Worm (Caenorhabditis elegans): ENCODE data around the gene Y71H2AM.12.

The Y71H2AM.12 gene

DNA sequence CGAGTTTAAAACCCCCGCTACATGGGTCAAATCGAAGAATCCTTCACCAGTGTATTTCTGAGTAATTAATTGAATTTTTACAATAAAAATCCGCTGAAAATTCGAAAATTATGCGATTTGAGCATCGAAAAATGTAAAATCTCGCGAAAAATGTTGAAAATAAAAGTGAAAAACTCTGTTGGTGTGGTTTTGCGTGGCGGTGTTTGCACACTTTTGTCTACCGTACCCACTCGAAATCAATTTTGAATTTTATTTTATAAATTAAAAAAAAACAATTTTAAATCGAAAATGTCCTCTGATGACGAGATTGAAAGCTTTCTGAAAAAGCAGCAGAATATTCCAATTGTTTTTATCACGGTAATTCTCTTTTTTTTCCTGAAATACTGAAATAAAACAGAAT lies 46.9 kb upstream of the Y71H2AM.12 start, which contains the start of gene Y71H2AM.6 (continued):
- TF ChIP-seq sptf-1 (tag; optimal IDR thresholded peaks at IDR 0.05) (no peak), ztf-4 (tag; optimal IDR thresholded peaks at IDR 0.05) (no peak), nhr-84 (tag; optimal IDR thresholded peaks at IDR 0.05) (no peak), C16A3.4 (tag; optimal IDR thresholded peaks at IDR 0.05) (peak; percentile 44)

DNA sequence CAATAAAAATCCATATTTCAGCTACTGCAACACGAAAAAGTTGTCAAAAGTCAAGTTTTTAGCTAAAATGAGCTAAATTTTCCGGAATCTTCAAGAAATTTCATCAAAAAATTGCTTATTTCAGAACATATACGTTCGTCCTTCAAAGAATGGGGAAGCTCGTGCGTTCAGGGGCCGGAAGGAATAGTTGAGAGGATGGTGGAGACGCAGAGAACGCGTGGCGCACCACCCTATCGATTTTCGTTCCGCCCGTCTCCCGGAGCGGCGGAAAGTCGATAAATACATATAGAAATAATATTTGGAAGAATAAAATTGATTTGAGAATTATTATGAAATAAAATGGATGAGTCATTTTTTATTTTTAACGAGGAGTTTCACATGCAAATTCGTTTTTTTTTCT lies 46.4 kb upstream of the Y71H2AM.12 start:
- TF ChIP-seq fkh-4 (tag; optimal IDR thresholded peaks at IDR 0.05; ENCODE audit: borderline replicate concordance), result no peak
- TF ChIP-seq F16B12.6 (tag; optimal IDR thresholded peaks at IDR 0.05), result peak; percentile 12

DNA sequence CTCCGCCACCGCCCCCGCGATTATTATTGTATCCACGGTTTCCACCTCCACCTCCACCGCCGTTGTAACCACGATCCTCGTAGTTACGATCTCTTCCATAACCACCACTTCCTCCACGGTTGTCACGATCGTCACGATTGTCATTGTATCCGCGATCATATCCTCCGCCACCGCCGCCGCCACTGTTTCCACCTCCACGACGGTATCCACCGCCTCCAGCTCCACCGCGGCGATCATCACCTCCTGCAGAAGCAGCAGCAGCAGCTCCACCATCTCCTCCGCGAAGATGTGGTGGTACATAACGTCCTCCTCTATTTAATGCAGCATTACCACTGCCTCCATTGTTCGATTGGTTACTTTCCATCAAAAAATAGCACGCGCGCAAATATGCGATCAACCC lies 44.8 kb upstream of the Y71H2AM.12 start, which contains the start of gene laf-1:
laf-1 (minus strand) TSS at position 399 of the 400 bp plus-strand sequence.
- TF ChIP-seq nhr-77 (tag; optimal IDR thresholded peaks at IDR 0.05), result no peak
- TF ChIP-seq ama-1 (optimal IDR thresholded peaks at IDR 0.05), result no peak
- no peak for TF ChIP-seq Y116A8C.19 (tag; optimal IDR thresholded peaks at IDR 0.05; ENCODE audit: borderline replicate concordance)
- TF ChIP-seq lin-39 (tag; optimal IDR thresholded peaks at IDR 0.05), result no peak
- TF ChIP-seq unc-130 (tag; optimal IDR thresholded peaks at IDR 0.05), result no peak
- no peak for TF ChIP-seq snu-23 (GFP tag; optimal IDR thresholded peaks at IDR 0.05)
- no peak for TF ChIP-seq elt-3 (tag; optimal IDR thresholded peaks at IDR 0.05)
- TF ChIP-seq nhr-237 (tag; optimal IDR thresholded peaks at IDR 0.05), result no peak
- no peak for TF ChIP-seq sox-4 (tag; optimal IDR thresholded peaks at IDR 0.05)

DNA sequence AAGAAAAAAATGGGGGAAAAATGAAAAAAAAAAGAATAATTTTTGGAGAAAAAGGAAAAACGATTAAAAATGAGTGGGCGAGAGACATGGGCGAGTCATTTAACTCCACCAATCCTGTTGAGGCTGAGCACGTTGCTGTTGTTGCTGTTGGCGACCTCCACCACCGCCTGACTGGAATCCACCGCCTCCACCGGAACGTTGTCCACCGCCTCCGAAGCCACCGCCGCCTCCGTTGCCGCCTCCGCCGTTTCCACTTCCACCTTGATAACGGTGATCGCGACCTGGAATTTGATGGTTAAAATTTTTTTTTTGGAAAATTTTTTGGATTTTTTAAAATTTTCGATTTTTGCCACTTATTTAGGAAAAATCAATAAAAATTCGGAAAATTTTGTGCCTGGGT lies 36.9 kb upstream of the Y71H2AM.12 start:
- TF ChIP-seq fkh-4 (tag; optimal IDR thresholded peaks at IDR 0.05; ENCODE audit: borderline replicate concordance) (no peak), ceh-90 (tag; optimal IDR thresholded peaks at IDR 0.05) (no peak), nhr-28 (tag; optimal IDR thresholded peaks at IDR 0.05) (no peak), skn-1 (tag; optimal IDR thresholded peaks at IDR 0.05) (no peak), nhr-20 (tag; optimal IDR thresholded peaks at IDR 0.05) (no peak)

DNA sequence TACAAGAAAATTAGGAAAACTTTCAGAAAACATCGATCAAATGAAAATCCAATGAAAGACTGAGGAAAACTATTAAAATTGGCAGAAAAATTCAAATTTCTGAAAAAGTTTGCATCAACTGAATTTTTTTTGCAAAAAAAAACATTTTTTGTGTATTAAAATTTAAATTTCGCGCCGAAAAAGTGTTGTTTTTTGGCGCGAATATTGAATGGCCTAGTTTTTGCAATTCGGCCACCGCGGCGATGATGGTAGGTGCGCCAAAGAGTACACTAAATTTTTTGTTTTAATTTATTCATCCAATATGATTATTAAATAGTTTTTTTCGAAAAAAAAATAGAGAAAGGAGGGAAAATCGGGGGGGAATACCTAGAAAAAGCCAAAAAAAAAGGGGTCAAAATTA lies 35.2 kb upstream of the Y71H2AM.12 start:
- TF ChIP-seq efl-1 (optimal IDR thresholded peaks at IDR 0.05), result peak; percentile 3 to 75
- TF ChIP-seq efl-1 (GFP tag; optimal IDR thresholded peaks at IDR 0.05 in 1 of 2), result peak; percentile 64 to 97
- peak in 1 of 2 experiments; percentile 33 for TF ChIP-seq lin-35 (GFP tag; optimal IDR thresholded peaks at IDR 0.05)
- no peak for TF ChIP-seq F16B12.6 (tag; optimal IDR thresholded peaks at IDR 0.05)
- no peak for TF ChIP-seq ztf-4 (tag; optimal IDR thresholded peaks at IDR 0.05)
- peak in 2 of 3 experiments; percentile 51 to 61 for TF ChIP-seq dpl-1 (GFP tag; optimal IDR thresholded peaks at IDR 0.05)

DNA sequence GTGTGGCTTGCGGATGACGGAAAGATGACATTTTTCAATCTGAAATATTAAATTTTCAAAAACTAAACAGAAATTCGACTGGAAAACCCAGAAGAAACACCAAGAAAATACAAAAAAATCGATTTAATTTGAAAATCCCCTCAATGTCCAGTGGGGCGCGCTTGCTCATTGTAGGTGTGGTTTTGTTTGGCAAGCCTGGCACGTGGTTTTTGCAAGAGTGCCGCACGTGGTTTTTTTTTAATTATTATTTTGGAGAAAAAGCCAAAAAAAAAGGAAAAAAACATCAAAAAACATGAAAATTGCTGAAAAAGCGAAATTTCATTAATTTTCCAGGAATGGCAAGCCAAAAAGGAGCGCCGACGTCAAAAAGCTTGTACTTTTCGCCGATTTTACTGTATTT lies 34.7 kb upstream of the Y71H2AM.12 start, which contains the start of gene swsn-3:
swsn-3 (minus strand) TSS at position 45 of the 400 bp plus-strand sequence.
- TF ChIP-seq ceh-8 (GFP tag; optimal IDR thresholded peaks at IDR 0.05), result peak; percentile 83
- TF ChIP-seq snu-23 (GFP tag; optimal IDR thresholded peaks at IDR 0.05), result peak; percentile 89
- no peak for TF ChIP-seq lir-3 (tag; optimal IDR thresholded peaks at IDR 0.05; ENCODE audit: poor library complexity)
- TF ChIP-seq fos-1 (tag; optimal IDR thresholded peaks at IDR 0.05), result peak; percentile 59
- TF ChIP-seq nhr-19 (GFP tag; conservative IDR thresholded peaks at IDR 0.05), result peak; percentile 85
- no peak for TF ChIP-seq ceh-63 (GFP tag; optimal IDR thresholded peaks at IDR 0.05)
- no peak for TF ChIP-seq unc-62 (GFP tag; optimal IDR thresholded peaks at IDR 0.05)
- no peak for TF ChIP-seq mef-2 (tag; optimal IDR thresholded peaks at IDR 0.05)
- TF ChIP-seq unc-98 (GFP tag; IDR thresholded peaks at IDR 0.05), result peak; percentile 40; the same call in 1 of the 2 replicates
- no peak for TF ChIP-seq pag-3 (tag; optimal IDR thresholded peaks at IDR 0.05; ENCODE audit: borderline replicate concordance, insufficient read depth)
- no peak for TF ChIP-seq ces-1 (GFP tag; optimal IDR thresholded peaks at IDR 0.05)
- TF ChIP-seq blmp-1 (tag; optimal IDR thresholded peaks at IDR 0.05), result peak; percentile 77
- TF ChIP-seq ceh-90 (tag; optimal IDR thresholded peaks at IDR 0.05), result peak; percentile 4
- TF ChIP-seq unc-86 (tag; optimal IDR thresholded peaks at IDR 0.05), result peak; percentile 87
- peak; percentile 48 for TF ChIP-seq aly-2 (tag; optimal IDR thresholded peaks at IDR 0.05)
- TF ChIP-seq nhr-84 (tag; optimal IDR thresholded peaks at IDR 0.05), result no peak
- TF ChIP-seq nhr-12 (tag; optimal IDR thresholded peaks at IDR 0.05), result no peak
- peak; percentile 70 for TF ChIP-seq egl-13 (tag; optimal IDR thresholded peaks at IDR 0.05)
- TF ChIP-seq nhr-90 (tag; optimal IDR thresholded peaks at IDR 0.05; ENCODE audit: poor library complexity), result peak; percentile 91
- TF ChIP-seq efl-1 (optimal IDR thresholded peaks at IDR 0.05), result peak; percentile 87
- TF ChIP-seq efl-1 (GFP tag; optimal IDR thresholded peaks at IDR 0.05 in 1 of 2), result peak; percentile 83 to 98
- TF ChIP-seq vab-15 (tag; optimal IDR thresholded peaks at IDR 0.05), result no peak
- peak; percentile 78 for TF ChIP-seq jun-1 (tag; optimal IDR thresholded peaks at IDR 0.05)
- peak; percentile 80 for TF ChIP-seq fkh-8 (tag; optimal IDR thresholded peaks at IDR 0.05)
- no peak for TF ChIP-seq ama-1 (optimal IDR thresholded peaks at IDR 0.05)
- TF ChIP-seq nhr-77 (tag; optimal IDR thresholded peaks at IDR 0.05), result peak; percentile 73
- TF ChIP-seq nhr-11 (tag; optimal IDR thresholded peaks at IDR 0.05), result peak; percentile 69
- peak; percentile 79 to 87 for TF ChIP-seq lin-35 (GFP tag; optimal IDR thresholded peaks at IDR 0.05)
- TF ChIP-seq Y116A8C.19 (tag; optimal IDR thresholded peaks at IDR 0.05; ENCODE audit: borderline replicate concordance), result no peak
